Worm (Caenorhabditis elegans) whole organism, mixed stage, embryonic: ENCODE measurements around the gene fbxb-33.

ENCODE experiments used
- hlh-1 ChIP-seq: fragments of 150-350 bp; optimal IDR thresholded peaks from 2 replicates; lab custom pipeline; 2014; ENCODE audit warnings: missing biosample characterization, missing genetic modification reagents, missing genetic modification characterization
- lsy-2 ChIP-seq: fragments of 150-350 bp; optimal IDR thresholded peaks from 2 replicates; lab custom pipeline; 2014; ENCODE audit warnings: missing biosample characterization, missing genetic modification characterization
- nhr-2 ChIP-seq: fragments of 150-350 bp; optimal IDR thresholded peaks from 2 replicates; lab custom pipeline; 2014; ENCODE audit warnings: missing biosample characterization, missing genetic modification characterization
- nhr-28 ChIP-seq: fragments of 150-350 bp; optimal IDR thresholded peaks from 2 replicates; lab custom pipeline; 2014; ENCODE audit warnings: missing biosample characterization, missing genetic modification characterization
- nhr-76 ChIP-seq: sonication (generic microtip); optimal IDR thresholded peaks from 2 replicates; lab custom pipeline; 2017; ENCODE audit warnings: missing biosample characterization, missing genetic modification characterization
- tbx-8 ChIP-seq: fragments of 200-800 bp; sonication (Bioruptor generic); optimal IDR thresholded peaks from 2 replicates; lab custom pipeline; 2018; ENCODE audit warnings: mild to moderate bottlenecking, missing genetic modification characterization, moderate library complexity, missing compliant biosample characterization
- unc-39 ChIP-seq: fragments of 150-350 bp; optimal IDR thresholded peaks from 2 replicates; lab custom pipeline; 2014; ENCODE audit warnings: missing biosample characterization, missing genetic modification characterization
- unc-62 ChIP-seq: fragments of 150-350 bp; optimal IDR thresholded peaks from 2 replicates; lab custom pipeline; 2014; ENCODE audit warnings: missing biosample characterization, missing genetic modification reagents, missing genetic modification characterization

DNA sequence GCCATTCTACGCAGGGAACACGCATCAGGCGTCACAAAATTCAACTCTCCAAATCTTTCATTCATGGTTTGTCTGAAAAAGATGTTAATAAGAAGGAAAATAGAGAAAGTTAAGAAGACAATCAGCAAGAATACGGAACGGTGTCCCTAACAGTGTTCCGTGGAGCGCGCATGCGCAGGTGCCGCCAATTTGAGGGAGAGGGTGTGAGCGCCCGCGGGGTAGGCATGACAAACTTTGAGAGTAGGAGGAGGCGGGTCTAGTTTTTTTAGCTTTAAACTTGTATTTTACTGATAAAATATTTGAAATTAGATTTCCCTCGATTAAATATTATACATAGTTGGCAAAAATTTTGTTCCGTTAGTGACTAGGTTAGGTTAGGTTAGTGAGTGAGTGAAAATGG is 33.2 kb downstream of the fbxb-33 start:
- TF ChIP-seq unc-39 (tag; lab: Kevin White, UChicago) (no peak), nhr-28 (tag; lab: Kevin White, UChicago) (no peak), nhr-2 (tag; lab: Kevin White, UChicago) (no peak), unc-62 (GFP tag; lab: Kevin White, UChicago) (no peak), hlh-1 (no peak), nhr-76 (no peak), tbx-8 (GFP tag; lab: Kevin White, UChicago) (no peak), lsy-2 (no peak)
